Worm (Caenorhabditis elegans): ENCODE results near the gene C32D5.12.

ce11 chrII:6407279-6407678 lies 48.5 kb upstream of the C32D5.12 start, which contains the start of gene spp-11:
- TF ChIP-seq elt-4 (tag; optimal IDR thresholded peaks at IDR 0.05) (no peak), ceh-24 (tag; optimal IDR thresholded peaks at IDR 0.05) (no peak), pqm-1 (tag; optimal IDR thresholded peaks at IDR 0.05) (no peak), syd-9 (tag; optimal IDR thresholded peaks at IDR 0.05) (no peak), hlh-15 (tag; optimal IDR thresholded peaks at IDR 0.05) (no peak)
